Fruit fly (Drosophila melanogaster): ENCODE results near the gene Diedel2.

Diedel2 gene

DNA sequence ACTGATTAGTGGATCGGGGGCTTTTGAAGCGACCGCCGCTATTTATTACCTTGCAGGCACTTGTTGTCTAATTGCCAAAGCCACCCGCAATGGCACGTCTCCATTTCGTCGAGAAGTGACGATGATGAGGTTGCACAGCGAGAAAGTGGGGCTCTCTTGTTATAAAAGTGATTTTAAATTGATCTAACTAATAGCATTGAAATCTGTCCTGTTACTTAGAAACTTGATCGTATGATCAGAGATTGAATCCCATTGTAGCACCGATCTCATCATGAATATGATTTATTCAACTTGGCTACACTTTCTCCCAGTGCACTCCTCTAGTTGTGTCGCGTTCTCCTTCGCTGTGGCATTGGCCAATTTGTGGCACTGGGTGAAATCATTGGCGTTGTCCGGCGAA, 24.0 kb upstream of the Diedel2 start:
- no peak for TF ChIP-seq cyc (GFP tag; optimal IDR thresholded peaks at IDR 0.05)
- TF ChIP-seq eg (GFP tag; IDR thresholded peaks at IDR 0.05) = 0 out of 3 replicates have a peak, but pooled peaks have one; percentile 20
- TF ChIP-seq CG11762 (GFP tag; optimal IDR thresholded peaks at IDR 0.05; ENCODE audit: insufficient read depth) = no peak
- TF ChIP-seq Smox (GFP tag; optimal IDR thresholded peaks at IDR 0.05) = no peak
- no peak for TF ChIP-seq Hr38 (GFP tag; optimal IDR thresholded peaks at IDR 0.05)
- TF ChIP-seq CG31627 (GFP tag; optimal IDR thresholded peaks at IDR 0.05) = no peak
- peak; percentile 61; the same call in 2 of the 3 replicates for TF ChIP-seq CG6163 (GFP tag; IDR thresholded peaks at IDR 0.05)
- peak; percentile 57 for TF ChIP-seq Hr4 (GFP tag; optimal IDR thresholded peaks at IDR 0.05)
- peak; percentile 62 for TF ChIP-seq CG32006 (GFP tag; optimal IDR thresholded peaks at IDR 0.05)
- TF ChIP-seq CG8632 (GFP tag; optimal IDR thresholded peaks at IDR 0.05) = no peak
- no peak for TF ChIP-seq OdsH (GFP tag; optimal IDR thresholded peaks at IDR 0.05)
- TF ChIP-seq dac (GFP tag; optimal IDR thresholded peaks at IDR 0.05) = no peak
- TF ChIP-seq svp (GFP tag) = peak; percentile 49
- TF ChIP-seq CG3919 (GFP tag; optimal IDR thresholded peaks at IDR 0.05) = no peak
- no peak for TF ChIP-seq CG8319 (GFP tag; optimal IDR thresholded peaks at IDR 0.05)
- no peak for TF ChIP-seq CG10631 (GFP tag; optimal IDR thresholded peaks at IDR 0.05)
- TF ChIP-seq dsx (GFP tag; optimal IDR thresholded peaks at IDR 0.05; ENCODE audit: poor library complexity, severe bottlenecking) = no peak
- TF ChIP-seq vri (GFP tag; optimal IDR thresholded peaks at IDR 0.05) = no peak
- no peak for TF ChIP-seq Lpt (GFP tag; optimal IDR thresholded peaks at IDR 0.05)
- no peak for TF ChIP-seq net (GFP tag; optimal IDR thresholded peaks at IDR 0.05)
- no peak for TF ChIP-seq Eip75B (GFP tag; optimal IDR thresholded peaks at IDR 0.05)
- peak; percentile 24 for TF ChIP-seq CG4318 (GFP tag; optimal IDR thresholded peaks at IDR 0.05)
- no peak for TF ChIP-seq CG8119 (GFP tag; IDR thresholded peaks at IDR 0.05)
- TF ChIP-seq Ets96B (tag; optimal IDR thresholded peaks at IDR 0.05) = no peak
- 0 out of 2 replicates have a peak, but pooled peaks have one; percentile 17 for TF ChIP-seq CG15336 (GFP tag; IDR thresholded peaks at IDR 0.05)
- TF ChIP-seq CG6854 (GFP tag; optimal IDR thresholded peaks at IDR 0.05) = no peak
- TF ChIP-seq Hr39 (GFP tag; optimal IDR thresholded peaks at IDR 0.05) = no peak
- no peak for TF ChIP-seq CG34406 (GFP tag; optimal IDR thresholded peaks at IDR 0.05)
- TF ChIP-seq Blimp-1 (GFP tag; optimal IDR thresholded peaks at IDR 0.05) = no peak
- TF ChIP-seq ss (GFP tag; optimal IDR thresholded peaks at IDR 0.05) = no peak
- no peak for TF ChIP-seq fd85E (GFP tag; optimal IDR thresholded peaks at IDR 0.05)
- no peak for TF ChIP-seq Sox14 (GFP tag; optimal IDR thresholded peaks at IDR 0.05)
- TF ChIP-seq CG9139 (GFP tag; optimal IDR thresholded peaks at IDR 0.05) = no peak
- no peak for TF ChIP-seq Eip78C (GFP tag)
- TF ChIP-seq fd59A (GFP tag; optimal IDR thresholded peaks at IDR 0.05) = no peak
- no peak for TF ChIP-seq CG11294 (GFP tag; IDR thresholded peaks at IDR 0.05)
- TF ChIP-seq CG16779 (tag; optimal IDR thresholded peaks at IDR 0.05) = no peak

dm6 chr3R:29585015-29585701, 23.1 kb upstream of the Diedel2 start:
- no peak for TF ChIP-seq dsx (GFP tag; optimal IDR thresholded peaks at IDR 0.05; ENCODE audit: poor library complexity, severe bottlenecking)
- no peak for TF ChIP-seq achi (GFP tag; optimal IDR thresholded peaks at IDR 0.05)
- no peak for TF ChIP-seq fd59A (GFP tag; optimal IDR thresholded peaks at IDR 0.05)
- TF ChIP-seq ss (GFP tag; optimal IDR thresholded peaks at IDR 0.05) = no peak
- TF ChIP-seq vri (GFP tag; optimal IDR thresholded peaks at IDR 0.05) = no peak
- TF ChIP-seq CG3919 (GFP tag; optimal IDR thresholded peaks at IDR 0.05) = no peak
- no peak for TF ChIP-seq CG8319 (GFP tag; optimal IDR thresholded peaks at IDR 0.05)
- TF ChIP-seq CG34406 (GFP tag; optimal IDR thresholded peaks at IDR 0.05) = no peak
- TF ChIP-seq CG6163 (GFP tag; IDR thresholded peaks at IDR 0.05) = no peak
- no peak for TF ChIP-seq spab (GFP tag; optimal IDR thresholded peaks at IDR 0.05)
- TF ChIP-seq CG4318 (GFP tag; optimal IDR thresholded peaks at IDR 0.05) = no peak
- TF ChIP-seq svp (GFP tag) = peak; percentile 94
- no peak for TF ChIP-seq topi (GFP tag; optimal IDR thresholded peaks at IDR 0.05)
- no peak for TF ChIP-seq CG6854 (GFP tag; optimal IDR thresholded peaks at IDR 0.05)
- TF ChIP-seq fd85E (GFP tag; optimal IDR thresholded peaks at IDR 0.05) = no peak
- no peak for TF ChIP-seq Sox15 (GFP tag; optimal IDR thresholded peaks at IDR 0.05)
- no peak for TF ChIP-seq Blimp-1 (GFP tag; optimal IDR thresholded peaks at IDR 0.05)
- TF ChIP-seq esn (GFP tag; optimal IDR thresholded peaks at IDR 0.05) = peak; percentile 13
- peak; percentile 58 for TF ChIP-seq Eip78C (GFP tag)
